Worm (Caenorhabditis elegans): ENCODE results near the gene B0272.4.

DNA sequence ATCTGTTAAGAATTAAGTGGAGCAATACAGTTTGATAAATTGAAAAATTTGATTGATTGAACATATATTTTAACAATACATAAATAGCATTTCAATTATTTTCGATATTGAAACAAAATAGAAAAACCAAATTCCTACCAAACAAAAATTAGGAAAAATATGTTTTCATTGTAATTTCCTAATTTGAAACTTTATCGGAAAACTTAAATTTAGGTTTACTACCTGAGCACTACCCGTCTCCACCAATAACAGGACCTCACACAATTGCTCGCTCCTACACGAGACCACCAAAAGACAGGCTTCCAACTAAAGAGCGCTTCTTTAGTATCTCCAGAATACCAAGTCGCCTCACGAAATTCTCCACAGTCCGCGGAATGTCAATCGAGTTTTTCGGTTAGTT is 48.5 kb downstream of the B0272.4 start:
- TF ChIP-seq cog-1 (tag; optimal IDR thresholded peaks at IDR 0.05) (no peak), ztf-23 (GFP tag; IDR thresholded peaks at IDR 0.05) (no peak), klf-2 (GFP tag; conservative IDR thresholded peaks at IDR 0.05) (no peak), flt-1 (GFP tag; IDR thresholded peaks at IDR 0.05) (no peak)

All from whole organism, midembryonic.